In the genomic region with DNA sequence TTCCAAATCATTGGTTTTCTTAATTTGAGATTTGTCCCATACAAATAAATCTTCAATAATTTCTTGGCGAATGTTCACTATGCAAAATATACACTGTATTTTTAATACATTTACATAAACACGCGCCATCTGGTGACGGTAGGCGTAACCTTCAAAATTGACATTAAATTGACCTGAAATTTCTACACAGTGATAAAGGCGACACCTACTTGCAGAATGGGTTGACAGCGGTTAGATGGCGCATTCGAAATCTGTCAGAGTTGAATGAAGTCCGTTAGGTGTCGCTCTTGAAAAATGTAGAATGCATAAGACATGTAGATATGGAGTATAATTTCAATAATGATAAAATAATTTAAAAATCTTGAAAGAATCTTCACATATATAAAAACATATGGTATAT, we compare ENCODE assay signal across 1 fruit fly cellular context.
TF ChIP-seq lines count a peak whose summit lies in the region.

No protein-coding gene starts in this region.

TF ChIP-seq in whole organism, embryonic, 481 proteins besides CTCF, POLR2A, EP300 and RAD21 (continued from another document and continues in another):
- TF ChIP-seq CG16815 (GFP tag; optimal IDR thresholded peaks at IDR 0.05; lab: Kevin White, UChicago), result peak; percentile 85
- peak; percentile 59 for TF ChIP-seq CG1233 (GFP tag; optimal IDR thresholded peaks at IDR 0.05; lab: Kevin White, UChicago)
- TF ChIP-seq mirr (GFP tag; optimal IDR thresholded peaks at IDR 0.05; lab: Kevin White, UChicago), result peak; percentile 38
- no peak for TF ChIP-seq CG34224 (GFP tag; IDR thresholded peaks at IDR 0.05; lab: Robert Waterston, UW; ENCODE audit: partially characterized antibody)
- TF ChIP-seq Sox100B (GFP tag; optimal IDR thresholded peaks at IDR 0.05; lab: Kevin White, UChicago), result no peak
- TF ChIP-seq CG16779 (GFP tag; IDR thresholded peaks at IDR 0.05; lab: Robert Waterston, UW), result peak; percentile 57; the same call in 1 of the 2 replicates
- peak; percentile 77 for TF ChIP-seq her (GFP tag; optimal IDR thresholded peaks at IDR 0.05; lab: Kevin White, UChicago)
- peak; percentile 9 for TF ChIP-seq pfk (GFP tag; optimal IDR thresholded peaks at IDR 0.05; lab: Kevin White, UChicago)
- peak; percentile 29 for TF ChIP-seq org-1 (GFP tag; optimal IDR thresholded peaks at IDR 0.05; lab: Kevin White, UChicago)
- no peak; the same call in 1 of the 2 replicates for TF ChIP-seq tna (GFP tag; IDR thresholded peaks at IDR 0.05; lab: Robert Waterston, UW; ENCODE audit: partially characterized antibody)
- TF ChIP-seq CG14441 (GFP tag; IDR thresholded peaks at IDR 0.05; lab: Robert Waterston, UW), result peak; percentile 81
- TF ChIP-seq gsb-n (tag; optimal IDR thresholded peaks at IDR 0.05; lab: Kevin White, UChicago), result peak; percentile 68
- TF ChIP-seq CG30431 (GFP tag; optimal IDR thresholded peaks at IDR 0.05; lab: Kevin White, UChicago), result peak; percentile 72
- peak; percentile 58 for TF ChIP-seq disco-r (GFP tag; optimal IDR thresholded peaks at IDR 0.05; lab: Kevin White, UChicago)
- TF ChIP-seq Ets65A (GFP tag; lab: Kevin White, UChicago), result peak; percentile 99
- peak; percentile 45; the same call in 1 of the 2 replicates for TF ChIP-seq dimm (GFP tag; IDR thresholded peaks at IDR 0.05; lab: Robert Waterston, UW)
- TF ChIP-seq CG31224 (GFP tag; IDR thresholded peaks at IDR 0.05; lab: Robert Waterston, UW), result peak; percentile 19; the same call in 1 of the 2 replicates
- peak; percentile 11 for TF ChIP-seq CG11723 (GFP tag; optimal IDR thresholded peaks at IDR 0.05; lab: Kevin White, UChicago)
- peak; percentile 10 for TF ChIP-seq BEAF-32 (GFP tag; optimal IDR thresholded peaks at IDR 0.05; lab: Kevin White, UChicago)
- TF ChIP-seq insv (GFP tag; optimal IDR thresholded peaks at IDR 0.05; lab: Kevin White, UChicago), result peak in 1 of 2 experiments; percentile 78
- TF ChIP-seq Oaz (GFP tag; IDR thresholded peaks at IDR 0.05; lab: Robert Waterston, UW), result no peak; the same call in 1 of the 2 replicates
- TF ChIP-seq vnd (GFP tag; IDR thresholded peaks at IDR 0.05; lab: Robert Waterston, UW; ENCODE audit: partially characterized antibody), result no peak
- TF ChIP-seq CG32532 (GFP tag; IDR thresholded peaks at IDR 0.05; lab: Robert Waterston, UW), result peak; percentile 92
- peak; percentile 72 for TF ChIP-seq ewg (GFP tag; optimal IDR thresholded peaks at IDR 0.05; lab: Kevin White, UChicago)
- TF ChIP-seq dpn (GFP tag; optimal IDR thresholded peaks at IDR 0.05; lab: Kevin White, UChicago), result peak; percentile 87 to 90
- peak; percentile 66; the same call in 2 of the 3 replicates for TF ChIP-seq CG6791 (GFP tag; IDR thresholded peaks at IDR 0.05; lab: Robert Waterston, UW; ENCODE audit: partially characterized antibody)
- TF ChIP-seq prd (optimal IDR thresholded peaks at IDR 0.05; lab: Kevin White, UChicago), result no peak
- TF ChIP-seq prd (GFP tag; IDR thresholded peaks at IDR 0.05; lab: Robert Waterston, UW), result peak; percentile 88
- peak; percentile 50 for TF ChIP-seq CG31365 (tag; optimal IDR thresholded peaks at IDR 0.05; lab: Kevin White, UChicago)
- TF ChIP-seq Hr39 (optimal IDR thresholded peaks at IDR 0.05; lab: Kevin White, UChicago), result no peak
- TF ChIP-seq Doc3 (GFP tag; IDR thresholded peaks at IDR 0.05; lab: Robert Waterston, UW; ENCODE audit: partially characterized antibody), result no peak
- no peak for TF ChIP-seq Kr (GFP tag; optimal IDR thresholded peaks at IDR 0.05; lab: Kevin White, UChicago)
- TF ChIP-seq ERR (GFP tag; optimal IDR thresholded peaks at IDR 0.05; lab: Kevin White, UChicago), result peak; percentile 74
- TF ChIP-seq CG11696 (GFP tag; IDR thresholded peaks at IDR 0.05; lab: Robert Waterston, UW), result no peak
- TF ChIP-seq CG12299 (tag; optimal IDR thresholded peaks at IDR 0.05; lab: Kevin White, UChicago), result peak; percentile 20
- peak; percentile 73 for TF ChIP-seq CG17359 (tag; optimal IDR thresholded peaks at IDR 0.05; lab: Kevin White, UChicago)
- no peak for TF ChIP-seq Dll (GFP tag; IDR thresholded peaks at IDR 0.05; lab: Robert Waterston, UW; ENCODE audit: partially characterized antibody)
- TF ChIP-seq Lhr (GFP tag; optimal IDR thresholded peaks at IDR 0.05; lab: Kevin White, UChicago), result peak; percentile 94
- TF ChIP-seq CG13123 (GFP tag; optimal IDR thresholded peaks at IDR 0.05; lab: Kevin White, UChicago), result peak; percentile 77
- peak; percentile 76 for TF ChIP-seq dmrt11E (tag; optimal IDR thresholded peaks at IDR 0.05; lab: Kevin White, UChicago)
- no peak; the same call in 1 of the 2 replicates for TF ChIP-seq Nf-YA (GFP tag; IDR thresholded peaks at IDR 0.05; lab: Robert Waterston, UW)
- peak; percentile 65 for TF ChIP-seq eyg (GFP tag; optimal IDR thresholded peaks at IDR 0.05; lab: Kevin White, UChicago)
- TF ChIP-seq nom (GFP tag; optimal IDR thresholded peaks at IDR 0.05; lab: Kevin White, UChicago), result no peak
- TF ChIP-seq crc (GFP tag; optimal IDR thresholded peaks at IDR 0.05; lab: Kevin White, UChicago), result peak; percentile 43
- TF ChIP-seq CG1024 (GFP tag; IDR thresholded peaks at IDR 0.05; lab: Robert Waterston, UW), result peak; percentile 75
- TF ChIP-seq sug (tag; optimal IDR thresholded peaks at IDR 0.05; lab: Kevin White, UChicago), result peak; percentile 79
- no peak for TF ChIP-seq CG18476 (GFP tag; optimal IDR thresholded peaks at IDR 0.05; lab: Kevin White, UChicago)
- TF ChIP-seq CG17802 (tag; optimal IDR thresholded peaks at IDR 0.05; lab: Kevin White, UChicago), result peak; percentile 48
- peak; percentile 64 for TF ChIP-seq oc (tag; optimal IDR thresholded peaks at IDR 0.05; lab: Kevin White, UChicago)
- peak; percentile 40; the same call in 1 of the 2 replicates for TF ChIP-seq peb (GFP tag; IDR thresholded peaks at IDR 0.05; lab: Robert Waterston, UW)
- TF ChIP-seq Doc2 (GFP tag; IDR thresholded peaks at IDR 0.05; lab: Robert Waterston, UW), result peak; percentile 52
- peak in 1 of 2 experiments; percentile 69 for TF ChIP-seq bsh (GFP tag; optimal IDR thresholded peaks at IDR 0.05; lab: Kevin White, UChicago)
- no peak for TF ChIP-seq CG30020 (tag; optimal IDR thresholded peaks at IDR 0.05; lab: Kevin White, UChicago)
- TF ChIP-seq CG4424 (GFP tag; optimal IDR thresholded peaks at IDR 0.05; lab: Kevin White, UChicago), result peak; percentile 81
- TF ChIP-seq Dbx (GFP tag; IDR thresholded peaks at IDR 0.05; lab: Robert Waterston, UW), result peak; percentile 80
- no peak for TF ChIP-seq Hand (GFP tag; optimal IDR thresholded peaks at IDR 0.05; lab: Kevin White, UChicago)
- TF ChIP-seq Eip74EF (GFP tag; optimal IDR thresholded peaks at IDR 0.05; lab: Kevin White, UChicago), result no peak
- TF ChIP-seq Hmx (GFP tag; optimal IDR thresholded peaks at IDR 0.05; lab: Kevin White, UChicago), result no peak
- peak; percentile 90 to 92 for TF ChIP-seq Pdp1 (GFP tag; optimal IDR thresholded peaks at IDR 0.05; lab: Kevin White, UChicago)
- peak; percentile 73 for TF ChIP-seq unpg (GFP tag; optimal IDR thresholded peaks at IDR 0.05; lab: Kevin White, UChicago)
- peak; percentile 46 for TF ChIP-seq salm (tag; optimal IDR thresholded peaks at IDR 0.05; lab: Kevin White, UChicago)
- peak; percentile 85 for TF ChIP-seq CG33213 (GFP tag; optimal IDR thresholded peaks at IDR 0.05; lab: Kevin White, UChicago)
- no peak for TF ChIP-seq Dfd (GFP tag; optimal IDR thresholded peaks at IDR 0.05; lab: Kevin White, UChicago)
- peak; percentile 91 for TF ChIP-seq grau (tag; optimal IDR thresholded peaks at IDR 0.05; lab: Kevin White, UChicago)
- TF ChIP-seq pros (GFP tag; optimal IDR thresholded peaks at IDR 0.05; lab: Kevin White, UChicago), result no peak
- TF ChIP-seq Taf1 (GFP tag; IDR thresholded peaks at IDR 0.05; lab: Robert Waterston, UW), result peak; percentile 44; the same call in 1 of the 2 replicates
- peak; percentile 82 for TF ChIP-seq CG7839 (tag; optimal IDR thresholded peaks at IDR 0.05; lab: Kevin White, UChicago)
- TF ChIP-seq pb (GFP tag; optimal IDR thresholded peaks at IDR 0.05; lab: Kevin White, UChicago), result peak; percentile 65
- peak; percentile 90 for TF ChIP-seq CG14667 (GFP tag; IDR thresholded peaks at IDR 0.05; lab: Robert Waterston, UW)
- no peak for TF ChIP-seq sna (GFP tag; IDR thresholded peaks at IDR 0.05; lab: Robert Waterston, UW; ENCODE audit: partially characterized antibody)
- no peak for TF ChIP-seq aop (GFP tag; IDR thresholded peaks at IDR 0.05; lab: Robert Waterston, UW)
- TF ChIP-seq GATAe (GFP tag; conservative IDR thresholded peaks at IDR 0.05; lab: Robert Waterston, UW), result peak; percentile 27; the same call in 1 of the 2 replicates
- TF ChIP-seq CG12219 (GFP tag; optimal IDR thresholded peaks at IDR 0.05; lab: Kevin White, UChicago), result peak; percentile 12
- TF ChIP-seq jigr1 (GFP tag; IDR thresholded peaks at IDR 0.05; lab: Robert Waterston, UW), result peak; percentile 61; the same call in 1 of the 3 replicates
- TF ChIP-seq CG2678 (tag; optimal IDR thresholded peaks at IDR 0.05; lab: Kevin White, UChicago), result peak; percentile 59
- peak; percentile 79 for TF ChIP-seq gem (tag; optimal IDR thresholded peaks at IDR 0.05; lab: Kevin White, UChicago)
- TF ChIP-seq CG1529 (GFP tag; optimal IDR thresholded peaks at IDR 0.05; lab: Kevin White, UChicago), result peak; percentile 11
- no peak for TF ChIP-seq cas (GFP tag; IDR thresholded peaks at IDR 0.05; lab: Robert Waterston, UW)
- TF ChIP-seq CG6654 (GFP tag; optimal IDR thresholded peaks at IDR 0.05; lab: Kevin White, UChicago), result no peak
- TF ChIP-seq sqz (GFP tag; optimal IDR thresholded peaks at IDR 0.05; lab: Kevin White, UChicago), result no peak
- TF ChIP-seq chn (GFP tag; optimal IDR thresholded peaks at IDR 0.05; lab: Kevin White, UChicago), result peak; percentile 85
- peak; percentile 83 for TF ChIP-seq Dek (tag; optimal IDR thresholded peaks at IDR 0.05; lab: Kevin White, UChicago)
- TF ChIP-seq Opbp (GFP tag; IDR thresholded peaks at IDR 0.05; lab: Robert Waterston, UW; ENCODE audit: partially characterized antibody), result peak; percentile 67
- TF ChIP-seq CG8388 (GFP tag; optimal IDR thresholded peaks at IDR 0.05; lab: Kevin White, UChicago), result peak; percentile 29
- peak; percentile 57 for TF ChIP-seq hkb (optimal IDR thresholded peaks at IDR 0.05; lab: Kevin White, UChicago)
- TF ChIP-seq hkb (GFP tag; IDR thresholded peaks at IDR 0.05; lab: Robert Waterston, UW), result peak; percentile 39
- TF ChIP-seq btn (GFP tag; optimal IDR thresholded peaks at IDR 0.05; lab: Kevin White, UChicago), result peak; percentile 58
- peak; percentile 91 for TF ChIP-seq CG17912 (GFP tag; optimal IDR thresholded peaks at IDR 0.05; lab: Kevin White, UChicago)
- peak; percentile 82 for TF ChIP-seq Mes4 (GFP tag; optimal IDR thresholded peaks at IDR 0.05; lab: Kevin White, UChicago)
- no peak for TF ChIP-seq unc-4 (GFP tag; IDR thresholded peaks at IDR 0.05; lab: Robert Waterston, UW; ENCODE audit: partially characterized antibody)
- TF ChIP-seq ham (GFP tag; IDR thresholded peaks at IDR 0.05; lab: Robert Waterston, UW), result no peak
- TF ChIP-seq CG11398 (GFP tag; optimal IDR thresholded peaks at IDR 0.05; lab: Kevin White, UChicago), result peak; percentile 52
- peak; percentile 62 for TF ChIP-seq CG12659 (GFP tag; optimal IDR thresholded peaks at IDR 0.05; lab: Kevin White, UChicago)
- TF ChIP-seq Hey (tag; optimal IDR thresholded peaks at IDR 0.05; lab: Kevin White, UChicago), result peak; percentile 0
- TF ChIP-seq maf-S (GFP tag; optimal IDR thresholded peaks at IDR 0.05; lab: Kevin White, UChicago), result peak; percentile 87
- TF ChIP-seq ara (GFP tag; IDR thresholded peaks at IDR 0.05; lab: Robert Waterston, UW), result peak; percentile 53; the same call in 1 of the 2 replicates
- TF ChIP-seq CG15696 (tag; optimal IDR thresholded peaks at IDR 0.05; lab: Kevin White, UChicago), result peak; percentile 94
- peak; percentile 46 for TF ChIP-seq CG2875 (GFP tag; optimal IDR thresholded peaks at IDR 0.05; lab: Kevin White, UChicago)
- TF ChIP-seq CG10959 (GFP tag; IDR thresholded peaks at IDR 0.05; lab: Robert Waterston, UW), result peak; percentile 83
- peak; percentile 84 for TF ChIP-seq ind (GFP tag; optimal IDR thresholded peaks at IDR 0.05; lab: Kevin White, UChicago)
- TF ChIP-seq CG31441 (GFP tag; IDR thresholded peaks at IDR 0.05; lab: Robert Waterston, UW), result peak; percentile 61
- peak; percentile 78 for TF ChIP-seq Side (GFP tag; optimal IDR thresholded peaks at IDR 0.05; lab: Kevin White, UChicago)
- no peak for TF ChIP-seq ATbp (GFP tag; optimal IDR thresholded peaks at IDR 0.05; lab: Kevin White, UChicago)
- TF ChIP-seq Rfx (GFP tag; IDR thresholded peaks at IDR 0.05; lab: Robert Waterston, UW), result peak; percentile 94
- peak; percentile 67 for TF ChIP-seq PHDP (tag; optimal IDR thresholded peaks at IDR 0.05; lab: Kevin White, UChicago)
- no peak for TF ChIP-seq tll (GFP tag; optimal IDR thresholded peaks at IDR 0.05; lab: Kevin White, UChicago)
- peak; percentile 84 for TF ChIP-seq CG8290 (GFP tag; optimal IDR thresholded peaks at IDR 0.05; lab: Kevin White, UChicago)
- TF ChIP-seq CG8290 (tag; optimal IDR thresholded peaks at IDR 0.05; lab: Kevin White, UChicago), result peak in 1 of 2 experiments; percentile 90
- peak; percentile 59; the same call in 2 of the 3 replicates for TF ChIP-seq CG11093 (GFP tag; IDR thresholded peaks at IDR 0.05; lab: Robert Waterston, UW)
- peak; percentile 55; the same call in 1 of the 2 replicates for TF ChIP-seq Awh (GFP tag; IDR thresholded peaks at IDR 0.05; lab: Robert Waterston, UW)
- peak; percentile 58 for TF ChIP-seq B-H1 (GFP tag; IDR thresholded peaks at IDR 0.05; lab: Robert Waterston, UW)
- TF ChIP-seq Abd-B (GFP tag; optimal IDR thresholded peaks at IDR 0.05; lab: Kevin White, UChicago), result peak; percentile 88
- peak; percentile 65; the same call in 1 of the 2 replicates for TF ChIP-seq ranshi (GFP tag; IDR thresholded peaks at IDR 0.05; lab: Robert Waterston, UW)
- peak; percentile 65 for TF ChIP-seq ems (GFP tag; optimal IDR thresholded peaks at IDR 0.05; lab: Kevin White, UChicago)
- peak; percentile 66; the same call in 2 of the 3 replicates for TF ChIP-seq CG2889 (GFP tag; IDR thresholded peaks at IDR 0.05; lab: Robert Waterston, UW)
- peak; percentile 63 for TF ChIP-seq kay (GFP tag; optimal IDR thresholded peaks at IDR 0.05; lab: Kevin White, UChicago)
- no peak for TF ChIP-seq CG12071 (GFP tag; optimal IDR thresholded peaks at IDR 0.05; lab: Kevin White, UChicago)
- TF ChIP-seq C15 (GFP tag; IDR thresholded peaks at IDR 0.05; lab: Robert Waterston, UW), result no peak
- TF ChIP-seq Usf (GFP tag; optimal IDR thresholded peaks at IDR 0.05; lab: Kevin White, UChicago), result peak; percentile 60
- peak; percentile 80 for TF ChIP-seq CG3065 (GFP tag; optimal IDR thresholded peaks at IDR 0.05; lab: Kevin White, UChicago)
- peak; percentile 71 for TF ChIP-seq Dad (GFP tag; optimal IDR thresholded peaks at IDR 0.05; lab: Kevin White, UChicago)
- TF ChIP-seq pzg (GFP tag; optimal IDR thresholded peaks at IDR 0.05; lab: Kevin White, UChicago), result peak; percentile 5
- TF ChIP-seq fu2 (GFP tag; optimal IDR thresholded peaks at IDR 0.05; lab: Kevin White, UChicago), result peak; percentile 78
- TF ChIP-seq seq (GFP tag; IDR thresholded peaks at IDR 0.05; lab: Robert Waterston, UW), result no peak
